Fruit fly (Drosophila melanogaster) whole organism, prepupa: ENCODE data around the gene CG42540.

ENCODE experiments used
- CG7368 ChIP-seq: fragments of 200-800 bp; sonication (Bioruptor generic); optimal IDR thresholded peaks from 3 replicates; lab custom pipeline; 2016; ENCODE audit warnings: missing biosample characterization, missing genetic modification characterization
- Eip93F ChIP-seq: fragments of 200-800 bp; sonication (Bioruptor generic); optimal IDR thresholded peaks from 2 replicates; lab custom pipeline; 2016; ENCODE audit warnings: missing biosample characterization, mild to moderate bottlenecking, missing genetic modification characterization
- fd59A ChIP-seq: fragments of 200-800 bp; sonication (Bioruptor generic); optimal IDR thresholded peaks from 2 replicates; lab custom pipeline; 2017; ENCODE audit warnings: missing biosample characterization, mild to moderate bottlenecking, missing genetic modification characterization, missing genetic modification reagents

- TF ChIP-seq CG7368 (no peak), Eip93F (GFP tag; lab: Kevin White, UChicago) (no peak), fd59A (GFP tag; lab: Kevin White, UChicago) (no peak)
Measured at dm6 chr3L:4541070-4541469, 14.8 kb upstream of the CG42540 start, which contains the start of gene CG32243.
